Fruit fly (Drosophila melanogaster) whole organism, prepupa: ENCODE data around the gene mRpS30.

Source experiments
- Blimp-1 ChIP-seq: fragments of 200-800 bp; sonication (Bioruptor generic); optimal IDR thresholded peaks from 3 replicates; lab custom pipeline; 2017; ENCODE audit warnings: missing biosample characterization, missing genetic modification characterization, mild to moderate bottlenecking, moderate library complexity, missing genetic modification reagents
- CG10631 ChIP-seq: fragments of 200-800 bp; sonication (Bioruptor generic); optimal IDR thresholded peaks from 2 replicates; lab custom pipeline; 2016; ENCODE audit warnings: missing biosample characterization, missing genetic modification characterization
- CG3032 ChIP-seq: fragments of 200-800 bp; optimal IDR thresholded peaks from 2 replicates; lab custom pipeline; 2019; ENCODE audit warnings: missing biosample characterization, mild to moderate bottlenecking, missing genetic modification characterization, moderate library complexity
- CG31627 ChIP-seq: fragments of 200-800 bp; sonication (Bioruptor generic); optimal IDR thresholded peaks from 3 replicates; lab custom pipeline; 2016; ENCODE audit warnings: missing biosample characterization, missing genetic modification characterization
- CG32006 ChIP-seq: fragments of 200-800 bp; sonication (Bioruptor generic); optimal IDR thresholded peaks from 3 replicates; lab custom pipeline; 2017; ENCODE audit warnings: missing biosample characterization, mild to moderate bottlenecking, missing genetic modification characterization
- CG34406 ChIP-seq: fragments of 200-800 bp; sonication (Bioruptor generic); optimal IDR thresholded peaks from 3 replicates; lab custom pipeline; 2016; ENCODE audit warnings: missing biosample characterization, missing genetic modification characterization
- CG3919 ChIP-seq: fragments of 200-800 bp; sonication (Bioruptor generic); optimal IDR thresholded peaks from 3 replicates; lab custom pipeline; 2016; ENCODE audit warnings: missing biosample characterization, missing genetic modification characterization
- CG4318 ChIP-seq: fragments of 200-800 bp; sonication (Bioruptor generic); optimal IDR thresholded peaks from 3 replicates; lab custom pipeline; 2017; ENCODE audit warnings: missing biosample characterization, mild to moderate bottlenecking, missing genetic modification characterization
- CG6163 ChIP-seq: fragments of 200-800 bp; sonication (Bioruptor generic); IDR thresholded peaks from 3 replicates; pipeline ENCODE4 v1.3.6; 2022; ENCODE audit warnings: missing biosample characterization, missing genetic modification characterization
- CG6276 ChIP-seq: fragments of 200-800 bp; sonication (Bioruptor generic); optimal IDR thresholded peaks from 2 replicates; lab custom pipeline; 2017; ENCODE audit warnings: missing biosample characterization, mild to moderate bottlenecking, missing genetic modification characterization
- CG6854 ChIP-seq: fragments of 200-800 bp; sonication (Bioruptor generic); optimal IDR thresholded peaks from 2 replicates; lab custom pipeline; 2017; ENCODE audit warnings: missing biosample characterization, mild to moderate bottlenecking, missing genetic modification characterization
- CG8119 ChIP-seq: fragments of 200-800 bp; sonication (Bioruptor generic); IDR thresholded peaks from 3 replicates; pipeline ENCODE4 v1.3.6; 2022; ENCODE audit warnings: missing biosample characterization, missing genetic modification characterization
- Eip75B ChIP-seq: fragments of 200-800 bp; sonication (Bioruptor generic); optimal IDR thresholded peaks from 3 replicates; lab custom pipeline; 2016; ENCODE audit warnings: missing biosample characterization, missing genetic modification characterization
- Eip78C ChIP-seq: fragments of 200-800 bp; sonication (Bioruptor generic); peaks from one replicate; lab custom pipeline; 2016; ENCODE audit warnings: missing biosample characterization, missing genetic modification characterization
- Ets21C ChIP-seq: fragments of 200-800 bp; sonication (Bioruptor generic); optimal IDR thresholded peaks from 3 replicates; lab custom pipeline; 2016; ENCODE audit warnings: missing biosample characterization, missing genetic modification characterization
- Ets96B ChIP-seq: fragments of 200-800 bp; optimal IDR thresholded peaks from 2 replicates; lab custom pipeline; 2019; ENCODE audit warnings: missing biosample characterization, mild to moderate bottlenecking, missing genetic modification characterization, moderate library complexity
- Hr38 ChIP-seq: sonication (Bioruptor generic); optimal IDR thresholded peaks from 2 replicates; lab custom pipeline; 2016; ENCODE audit warnings: missing biosample characterization, missing genetic modification characterization
- Hr4 ChIP-seq: fragments of 200-800 bp; sonication (Bioruptor generic); optimal IDR thresholded peaks from 3 replicates; lab custom pipeline; 2016; ENCODE audit warnings: missing biosample characterization, missing genetic modification characterization
- Lpt ChIP-seq: fragments of 200-800 bp; sonication (Bioruptor generic); optimal IDR thresholded peaks from 3 replicates; lab custom pipeline; 2016; ENCODE audit warnings: missing biosample characterization, missing genetic modification characterization
- OdsH ChIP-seq: fragments of 200-800 bp; sonication (Bioruptor generic); optimal IDR thresholded peaks from 3 replicates; lab custom pipeline; 2016; ENCODE audit warnings: missing biosample characterization, missing genetic modification characterization
- Smox ChIP-seq: fragments of 200-800 bp; sonication (Bioruptor generic); optimal IDR thresholded peaks from 3 replicates; lab custom pipeline; 2016; ENCODE audit warnings: missing biosample characterization, missing genetic modification characterization
- achi ChIP-seq: fragments of 200-800 bp; sonication (Bioruptor generic); optimal IDR thresholded peaks from 3 replicates; lab custom pipeline; 2016; ENCODE audit warnings: missing biosample characterization, missing genetic modification characterization
- acj6 ChIP-seq: fragments of 200-800 bp; sonication (Bioruptor generic); optimal IDR thresholded peaks from 3 replicates; lab custom pipeline; 2016; ENCODE audit warnings: missing biosample characterization, missing genetic modification characterization
- cyc ChIP-seq: fragments of 200-800 bp; sonication (Bioruptor generic); optimal IDR thresholded peaks from 3 replicates; lab custom pipeline; 2016; ENCODE audit warnings: missing biosample characterization, missing genetic modification characterization
- dac ChIP-seq: fragments of 200-800 bp; sonication (Bioruptor generic); optimal IDR thresholded peaks from 2 replicates; lab custom pipeline; 2017; ENCODE audit warnings: missing biosample characterization, mild to moderate bottlenecking, missing genetic modification characterization
- dsx ChIP-seq: fragments of 200-800 bp; optimal IDR thresholded peaks from 3 replicates; lab custom pipeline; 2019; ENCODE audit warnings: missing biosample characterization, mild to moderate bottlenecking, missing genetic modification characterization, moderate library complexity; ENCODE audit not compliant: poor library complexity, severe bottlenecking
- eg ChIP-seq: fragments of 200-800 bp; sonication (Bioruptor generic); IDR thresholded peaks from 3 replicates; pipeline ENCODE4 v1.3.6; 2022; ENCODE audit warnings: missing biosample characterization, missing genetic modification characterization
- esn ChIP-seq: fragments of 200-800 bp; sonication (Bioruptor generic); optimal IDR thresholded peaks from 2 replicates; lab custom pipeline; 2016; ENCODE audit warnings: missing biosample characterization, mild to moderate bottlenecking, missing genetic modification characterization, moderate library complexity
- fd59A ChIP-seq: fragments of 200-800 bp; sonication (Bioruptor generic); optimal IDR thresholded peaks from 2 replicates; lab custom pipeline; 2017; ENCODE audit warnings: missing biosample characterization, mild to moderate bottlenecking, missing genetic modification characterization, missing genetic modification reagents
- fd85E ChIP-seq: fragments of 200-800 bp; sonication (Bioruptor generic); optimal IDR thresholded peaks from 3 replicates; lab custom pipeline; 2016; ENCODE audit warnings: missing biosample characterization, missing genetic modification characterization
- fkh ChIP-seq: fragments of 200-800 bp; sonication (Bioruptor generic); optimal IDR thresholded peaks from 3 replicates; lab custom pipeline; 2017; ENCODE audit warnings: missing biosample characterization, mild to moderate bottlenecking, missing genetic modification characterization, moderate library complexity
- lz ChIP-seq: fragments of 200-800 bp; sonication (Bioruptor generic); optimal IDR thresholded peaks from 3 replicates; lab custom pipeline; 2016; ENCODE audit warnings: missing biosample characterization, missing genetic modification characterization
- net ChIP-seq: fragments of 200-800 bp; sonication (Bioruptor generic); optimal IDR thresholded peaks from 3 replicates; lab custom pipeline; 2016; ENCODE audit warnings: missing biosample characterization, missing genetic modification characterization
- pdm3 ChIP-seq: fragments of 200-800 bp; sonication (Bioruptor generic); optimal IDR thresholded peaks from 3 replicates; lab custom pipeline; 2016; ENCODE audit warnings: missing biosample characterization, missing genetic modification characterization
- salr ChIP-seq, 2 experiments: fragments of 200-800 bp; sonication (Bioruptor generic); optimal IDR thresholded peaks; 3 replicates each; lab custom pipeline; 2016 to 2018; ENCODE audit warnings: missing biosample characterization in 2 of 2, missing genetic modification characterization in 2 of 2, mild to moderate bottlenecking in 1 of 2
- spab ChIP-seq: fragments of 200-800 bp; sonication (Bioruptor generic); optimal IDR thresholded peaks from 2 replicates; lab custom pipeline; 2017; ENCODE audit warnings: missing biosample characterization, mild to moderate bottlenecking, missing genetic modification characterization, missing genetic modification reagents
- ss ChIP-seq, 2 experiments: fragments of 200-800 bp; sonication (Bioruptor generic); optimal IDR thresholded peaks; 2 replicates in 1 of 2; 3 replicates in 1 of 2; lab custom pipeline; 2017 to 2018; ENCODE audit warnings: mild to moderate bottlenecking in 2 of 2, missing biosample characterization in 2 of 2, missing genetic modification characterization in 2 of 2, moderate library complexity in 1 of 2
- svp ChIP-seq: fragments of 200-800 bp; sonication (Bioruptor generic); peaks from one replicate; lab custom pipeline; 2016; ENCODE audit warnings: missing biosample characterization, missing genetic modification characterization
- topi ChIP-seq: fragments of 200-800 bp; sonication (Bioruptor generic); optimal IDR thresholded peaks from 3 replicates; lab custom pipeline; 2016; ENCODE audit warnings: missing biosample characterization, missing genetic modification characterization
- vri ChIP-seq: fragments of 200-800 bp; sonication (Bioruptor generic); optimal IDR thresholded peaks from 3 replicates; lab custom pipeline; 2016; ENCODE audit warnings: missing biosample characterization, mild to moderate bottlenecking, missing genetic modification characterization

Gene mRpS30

dm6 chrX:15760447-15761297, 25.2 kb upstream of the mRpS30 start, which contains the start of the genes Graf and mRpL3:
Gene Graf, minus strand, starts transcription at chrX:15760733.
Gene mRpL3, plus strand, starts transcription at chrX:15761248.
- TF ChIP-seq Lpt (GFP tag; lab: Kevin White, UChicago), result no peak
- TF ChIP-seq Eip78C (GFP tag; lab: Kevin White, UChicago), result peak; percentile 53
- peak; percentile 36 for TF ChIP-seq fkh (GFP tag; lab: Kevin White, UChicago)
- peak; percentile 3 for TF ChIP-seq lz (GFP tag; lab: Kevin White, UChicago)
- peak; percentile 21 for TF ChIP-seq cyc (GFP tag; lab: Kevin White, UChicago)
- TF ChIP-seq CG4318 (GFP tag; lab: Kevin White, UChicago), result no peak
- TF ChIP-seq, all 60 proteins: peak for 4

- no peak for TF ChIP-seq CG6854
- no peak for TF ChIP-seq CG6276
- no peak for TF ChIP-seq Smox
- no peak for TF ChIP-seq Ets21C (GFP tag; lab: Kevin White, UChicago)
- no peak for TF ChIP-seq CG8119 (GFP tag; lab: Robert Waterston, UW)
- no peak for TF ChIP-seq CG3919
- TF ChIP-seq eg (GFP tag; lab: Robert Waterston, UW), result no peak
- no peak for TF ChIP-seq topi (GFP tag; lab: Kevin White, UChicago)
- no peak for TF ChIP-seq OdsH (GFP tag; lab: Kevin White, UChicago)
- TF ChIP-seq CG6163 (GFP tag; lab: Robert Waterston, UW), result no peak
- TF ChIP-seq lz (GFP tag; lab: Kevin White, UChicago), result no peak
- TF ChIP-seq pdm3 (GFP tag; lab: Kevin White, UChicago), result no peak
- TF ChIP-seq Hr38, result no peak
- TF ChIP-seq net (GFP tag; lab: Kevin White, UChicago), result no peak
- no peak for TF ChIP-seq fkh (GFP tag; lab: Kevin White, UChicago)
- TF ChIP-seq ss (GFP tag; optimal IDR thresholded peaks at IDR 0.05; lab: Kevin White, UChicago), result no peak
- TF ChIP-seq svp (GFP tag; lab: Kevin White, UChicago), result no peak
- no peak for TF ChIP-seq vri
Measured at dm6 chrX:15761298-15761640, 24.6 kb upstream of the mRpS30 start.

- TF ChIP-seq achi (no peak), topi (GFP tag; lab: Kevin White, UChicago) (no peak), Hr4 (no peak), cyc (GFP tag; lab: Kevin White, UChicago) (no peak), Ets96B (tag; lab: Kevin White, UChicago) (no peak)
Measured at dm6 chrX:15762723-15763122, 23.1 kb upstream of the mRpS30 start, which contains the start of gene Polr3A. Gene Polr3A, plus strand, starts transcription at chrX:15762956.

dm6 chrX:15766395-15766866, 19.4 kb upstream of the mRpS30 start, which contains the start of gene CG8952:
Gene CG8952, minus strand, starts transcription at chrX:15766445.
- no peak for TF ChIP-seq CG31627 (GFP tag; lab: Kevin White, UChicago)
- TF ChIP-seq dsx (GFP tag; lab: Kevin White, UChicago), result no peak
- TF ChIP-seq CG10631, result no peak
- TF ChIP-seq Lpt (GFP tag; lab: Kevin White, UChicago), result no peak
- no peak for TF ChIP-seq acj6 (GFP tag; lab: Kevin White, UChicago)

dm6 chrX:15769457-15769856, 16.4 kb upstream of the mRpS30 start, which contains the start of gene CG33172:
Gene CG33172, plus strand, starts transcription at chrX:15769664.
- TF ChIP-seq Lpt (GFP tag; lab: Kevin White, UChicago) (no peak), fd85E (no peak), CG6163 (GFP tag; lab: Robert Waterston, UW) (no peak), salr (GFP tag; optimal IDR thresholded peaks at IDR 0.05; lab: Kevin White, UChicago) (no peak), Blimp-1 (GFP tag; lab: Kevin White, UChicago) (no peak), CG32006 (GFP tag; lab: Kevin White, UChicago) (no peak), dac (GFP tag; lab: Kevin White, UChicago) (no peak), spab (GFP tag; lab: Kevin White, UChicago) (no peak), ss (GFP tag; optimal IDR thresholded peaks at IDR 0.05; lab: Kevin White, UChicago) (no peak), eg (GFP tag; lab: Robert Waterston, UW) (no peak), esn (no peak), CG8119 (GFP tag; lab: Robert Waterston, UW) (no peak), CG3919 (no peak), Eip75B (GFP tag; lab: Kevin White, UChicago) (no peak), CG3032 (tag; lab: Kevin White, UChicago) (no peak), CG34406 (GFP tag; lab: Kevin White, UChicago) (no peak), CG4318 (GFP tag; lab: Kevin White, UChicago) (no peak), fd59A (GFP tag; lab: Kevin White, UChicago) (no peak)
